Worm (Caenorhabditis elegans) whole organism, midembryonic: Measurements from ENCODE around the gene ptr-18.

Experiments used
- T22C8.4 ChIP-seq: fragments of 200-800 bp; sonication (Bioruptor generic); IDR thresholded peaks from 2 replicates; pipeline ENCODE4 v1.3.6; 2022; ENCODE audit warnings: missing genetic modification characterization, missing compliant biosample characterization
- cog-1 ChIP-seq: sonication (generic microtip); optimal IDR thresholded peaks from 2 replicates; lab custom pipeline; 2016; ENCODE audit warnings: missing genetic modification characterization, missing compliant biosample characterization
- flt-1 ChIP-seq: fragments of 200-800 bp; sonication (Bioruptor generic); IDR thresholded peaks from 2 replicates; pipeline ENCODE4 v1.3.6; 2022; ENCODE audit warnings: missing genetic modification characterization, missing compliant biosample characterization
- klf-2 ChIP-seq: fragments of 200-800 bp; sonication (Bioruptor generic); conservative IDR thresholded peaks from 2 replicates; pipeline ENCODE4 v1.3.6; 2022; ENCODE audit warnings: missing genetic modification reagents, missing genetic modification characterization, missing compliant biosample characterization
- ref-1 ChIP-seq: fragments of 200-800 bp; sonication (Bioruptor generic); conservative IDR thresholded peaks from 2 replicates; pipeline ENCODE4 v1.3.6; 2022; ENCODE audit warnings: missing genetic modification reagents, missing genetic modification characterization, missing compliant biosample characterization
- ztf-23 ChIP-seq: fragments of 200-800 bp; sonication (Bioruptor generic); IDR thresholded peaks from 2 replicates; pipeline ENCODE4 v1.3.6; 2022; ENCODE audit warnings: missing genetic modification reagents, missing genetic modification characterization, missing compliant biosample characterization

- TF ChIP-seq T22C8.4 (no peak), klf-2 (no peak), ztf-23 (GFP tag; lab: Robert Waterston, UW) (no peak), ref-1 (no peak), cog-1 (tag; lab: Kevin White, UChicago) (no peak), flt-1 (GFP tag; lab: Robert Waterston, UW) (no peak)
These were observed 4.1 kb upstream of the ptr-18 start for ce11 chrII:12961293-12961692.
